Worm (Caenorhabditis elegans) whole organism, early embryonic: ENCODE measurements around the gene clec-169.

ENCODE experiments used
- aly-1 ChIP-seq: sonication (generic microtip); optimal IDR thresholded peaks from 2 replicates; lab custom pipeline; 2016; ENCODE audit warnings: missing genetic modification characterization, missing compliant biosample characterization
- ama-1 ChIP-seq: fragments of 150-350 bp; optimal IDR thresholded peaks from 2 replicates; lab custom pipeline; 2014
- ceh-13 ChIP-seq: fragments of 200-800 bp; sonication (Bioruptor generic); optimal IDR thresholded peaks from 2 replicates; lab custom pipeline; 2018; ENCODE audit warnings: mild to moderate bottlenecking, missing genetic modification characterization, missing compliant biosample characterization
- ceh-36 ChIP-seq: sonication (generic microtip); optimal IDR thresholded peaks from 2 replicates; lab custom pipeline; 2016; ENCODE audit warnings: missing genetic modification characterization, inconsistent platforms, missing compliant biosample characterization
- ets-7 ChIP-seq: sonication (generic microtip); optimal IDR thresholded peaks from 2 replicates; lab custom pipeline; 2016; ENCODE audit warnings: missing genotype, missing genetic modification characterization, missing compliant biosample characterization
- flt-1 ChIP-seq: fragments of 200-800 bp; sonication (Bioruptor generic); IDR thresholded peaks from 2 replicates; pipeline ENCODE4 v1.3.6; 2022; ENCODE audit warnings: missing genetic modification characterization, missing compliant biosample characterization
- sea-1 ChIP-seq: fragments of 200-800 bp; sonication (Bioruptor generic); conservative IDR thresholded peaks from 2 replicates; pipeline ENCODE4 v1.3.6; 2022; ENCODE audit warnings: missing genetic modification characterization, missing compliant biosample characterization

ce11 chrIV:1243295-1243694, 17.8 kb upstream of the clec-169 start, which contains the start of gene F38A1.15:
- TF ChIP-seq sea-1 (GFP tag; lab: Robert Waterston, UW) (no peak), ceh-13 (GFP tag; lab: Kevin White, UChicago) (no peak), aly-1 (tag; lab: Kevin White, UChicago) (no peak), ama-1 (lab: Kevin White, UChicago) (no peak), flt-1 (GFP tag; lab: Robert Waterston, UW) (no peak), ceh-36 (no peak), ets-7 (tag; lab: Kevin White, UChicago) (no peak)
